Fruit fly (Drosophila melanogaster) whole organism, embryonic: ENCODE results near the gene Tlk.

Source experiments
- Atf3 ChIP-seq: fragments of 200-800 bp; sonication (Bioruptor generic); optimal IDR thresholded peaks from 3 replicates; lab custom pipeline; 2016; ENCODE audit warnings: missing biosample characterization, missing genetic modification characterization
- BtbVII ChIP-seq: fragments of 200-800 bp; sonication (Bioruptor generic); optimal IDR thresholded peaks from 3 replicates; lab custom pipeline; 2017; ENCODE audit warnings: missing biosample characterization, mild to moderate bottlenecking, missing genetic modification characterization
- Bteb2 ChIP-seq: fragments of 200-800 bp; sonication (Bioruptor generic); optimal IDR thresholded peaks from 2 replicates; lab custom pipeline; 2016; ENCODE audit warnings: missing biosample characterization, missing genetic modification characterization
- CG10565 ChIP-seq: fragments of 200-800 bp; sonication (Bioruptor generic); optimal IDR thresholded peaks from 3 replicates; lab custom pipeline; 2016; ENCODE audit warnings: missing biosample characterization, mild to moderate bottlenecking, missing genetic modification characterization
- CG11696 ChIP-seq: fragments of 200-800 bp; sonication (Bioruptor generic); IDR thresholded peaks from 2 replicates; pipeline ENCODE4 v1.3.6; 2022; ENCODE audit warnings: missing biosample characterization, missing genetic modification characterization
- CG12104 ChIP-seq: fragments of 200-800 bp; sonication (Bioruptor generic); optimal IDR thresholded peaks from 3 replicates; lab custom pipeline; 2016; ENCODE audit warnings: missing biosample characterization, missing genetic modification characterization
- CG12942 ChIP-seq: fragments of 200-800 bp; sonication (Bioruptor generic); optimal IDR thresholded peaks from 3 replicates; lab custom pipeline; 2016; ENCODE audit warnings: missing biosample characterization, missing genetic modification characterization
- CG13287 ChIP-seq: fragments of 200-800 bp; sonication (Bioruptor generic); IDR thresholded peaks from 2 replicates; pipeline ENCODE4 v1.3.6; 2022; ENCODE audit warnings: missing biosample characterization, missing genetic modification characterization; ENCODE audit not compliant: partially characterized antibody
- CG15269 ChIP-seq: fragments of 200-800 bp; sonication (Bioruptor generic); optimal IDR thresholded peaks from 2 replicates; lab custom pipeline; 2018; ENCODE audit warnings: missing biosample characterization, mild to moderate bottlenecking, missing genetic modification characterization, moderate library complexity
- CG15601 ChIP-seq: fragments of 200-800 bp; sonication (Bioruptor generic); optimal IDR thresholded peaks from 3 replicates; lab custom pipeline; 2019; ENCODE audit warnings: missing biosample characterization, mild to moderate bottlenecking, missing genetic modification characterization, moderate library complexity
- CG17186 ChIP-seq: fragments of 200-800 bp; sonication (Bioruptor generic); optimal IDR thresholded peaks from 3 replicates; lab custom pipeline; 2017; ENCODE audit warnings: missing biosample characterization, missing genetic modification reagents, missing genetic modification characterization
- CG17328 ChIP-seq: fragments of 200-800 bp; sonication (Bioruptor generic); IDR thresholded peaks from 2 replicates; pipeline ENCODE4 v1.3.6; 2022; ENCODE audit warnings: missing biosample characterization, missing genetic modification characterization
- CG17385 ChIP-seq: fragments of 200-800 bp; sonication (Bioruptor generic); optimal IDR thresholded peaks from 3 replicates; lab custom pipeline; 2018; ENCODE audit warnings: missing biosample characterization, mild to moderate bottlenecking, missing genetic modification characterization
- CG3163 ChIP-seq: fragments of 200-800 bp; sonication (Bioruptor generic); optimal IDR thresholded peaks from 3 replicates; lab custom pipeline; 2016; ENCODE audit warnings: missing biosample characterization, missing genetic modification characterization
- CG3281 ChIP-seq: fragments of 200-800 bp; sonication (Bioruptor generic); optimal IDR thresholded peaks from 3 replicates; lab custom pipeline; 2017; ENCODE audit warnings: missing biosample characterization, mild to moderate bottlenecking, missing genetic modification characterization
- CG34422 ChIP-seq: fragments of 200-800 bp; sonication (Bioruptor generic); IDR thresholded peaks from 3 replicates; pipeline ENCODE4 v1.3.6; 2022; ENCODE audit warnings: missing biosample characterization, missing genetic modification characterization
- CG4360 ChIP-seq: fragments of 200-800 bp; sonication (Bioruptor generic); IDR thresholded peaks from 2 replicates; pipeline ENCODE4 v1.3.6; 2022; ENCODE audit warnings: missing biosample characterization, missing genetic modification characterization
- CG8359 ChIP-seq: fragments of 200-800 bp; sonication (Bioruptor generic); optimal IDR thresholded peaks from 2 replicates; lab custom pipeline; 2017; ENCODE audit warnings: missing biosample characterization, mild to moderate bottlenecking, missing genetic modification characterization, borderline replicate concordance
- CrebB ChIP-seq: fragments of 200-800 bp; sonication (Bioruptor generic); optimal IDR thresholded peaks from 3 replicates; lab custom pipeline; 2018; ENCODE audit warnings: missing biosample characterization, mild to moderate bottlenecking, missing genetic modification characterization
- D19B ChIP-seq: fragments of 200-800 bp; sonication (Bioruptor generic); optimal IDR thresholded peaks from 2 replicates; lab custom pipeline; 2017; ENCODE audit warnings: missing biosample characterization, mild to moderate bottlenecking, missing genetic modification characterization
- Fer2 ChIP-seq: fragments of 200-800 bp; sonication (Bioruptor generic); optimal IDR thresholded peaks from 2 replicates; lab custom pipeline; 2018; ENCODE audit warnings: missing biosample characterization, mild to moderate bottlenecking, missing genetic modification characterization, moderate library complexity
- Hmr ChIP-seq: fragments of 200-800 bp; sonication (Bioruptor generic); optimal IDR thresholded peaks from 3 replicates; lab custom pipeline; 2017; ENCODE audit warnings: mild to moderate bottlenecking, missing biosample characterization, missing genetic modification reagents, missing genetic modification characterization
- Hr3 ChIP-seq: fragments of 200-800 bp; sonication (Bioruptor generic); optimal IDR thresholded peaks from 3 replicates; lab custom pipeline; 2016; ENCODE audit warnings: missing biosample characterization, missing genetic modification characterization
- Hr78 ChIP-seq, 2 experiments: fragments of 200-800 bp in 1 of 2; fragments of >200 bp in 1 of 2; sonication (Bioruptor generic) in 1 of 2; optimal IDR thresholded peaks; 2 replicates each; lab custom pipeline; 2017 to 2019; ENCODE audit warnings: missing biosample characterization in 2 of 2, missing genetic modification characterization in 2 of 2, mild to moderate bottlenecking in 1 of 2, moderate library complexity in 1 of 2
- Nf-YA ChIP-seq: fragments of 200-800 bp; sonication (Bioruptor generic); IDR thresholded peaks from 2 replicates; pipeline ENCODE4 v1.3.6; 2022; ENCODE audit warnings: missing biosample characterization, missing genetic modification characterization
- Pdp1 ChIP-seq, 2 experiments: fragments of 200-800 bp; sonication (Bioruptor generic); optimal IDR thresholded peaks; 3 replicates each; lab custom pipeline; 2016; ENCODE audit warnings: missing biosample characterization in 2 of 2, missing genetic modification characterization in 2 of 2, mild to moderate bottlenecking in 1 of 2, moderate library complexity in 1 of 2
- Six4 ChIP-seq: fragments of 200-800 bp; sonication (Bioruptor generic); optimal IDR thresholded peaks from 2 replicates; lab custom pipeline; 2016; ENCODE audit warnings: missing biosample characterization, missing genetic modification characterization
- ara ChIP-seq: fragments of 200-800 bp; sonication (Bioruptor generic); IDR thresholded peaks from 2 replicates; pipeline ENCODE4 v1.3.6; 2022; ENCODE audit warnings: missing biosample characterization, missing genetic modification characterization
- bsh ChIP-seq, 2 experiments: fragments of 200-800 bp; sonication (Bioruptor generic); optimal IDR thresholded peaks; 2 replicates each; lab custom pipeline; 2017 to 2018; ENCODE audit warnings: mild to moderate bottlenecking in 2 of 2, missing biosample characterization in 2 of 2, missing genetic modification characterization in 2 of 2, moderate library complexity in 1 of 2
- cg ChIP-seq: fragments of 200-800 bp; sonication (Bioruptor generic); optimal IDR thresholded peaks from 3 replicates; lab custom pipeline; 2019; ENCODE audit warnings: missing biosample characterization, mild to moderate bottlenecking, missing genetic modification characterization, moderate library complexity
- chinmo ChIP-seq: fragments of 200-800 bp; sonication (Bioruptor generic); IDR thresholded peaks from 4 replicates; pipeline ENCODE4 v1.3.6; 2022; ENCODE audit warnings: missing biosample characterization, missing genetic modification characterization; ENCODE audit not compliant: partially characterized antibody
- ci ChIP-seq: fragments of 200-800 bp; sonication (Bioruptor generic); IDR thresholded peaks from 3 replicates; pipeline ENCODE4 v1.3.6; 2022; ENCODE audit warnings: missing biosample characterization, missing genetic modification characterization
- crol ChIP-seq: fragments of 200-800 bp; sonication (Bioruptor generic); IDR thresholded peaks from 2 replicates; pipeline ENCODE4 v1.3.6; 2022; ENCODE audit warnings: missing biosample characterization, missing genetic modification characterization
- cwo ChIP-seq: fragments of 200-800 bp; sonication (Bioruptor generic); optimal IDR thresholded peaks from 3 replicates; lab custom pipeline; 2017; ENCODE audit warnings: missing biosample characterization, missing genetic modification characterization, mild to moderate bottlenecking, moderate library complexity, missing genetic modification reagents
- gro ChIP-seq: fragments of 200-800 bp; sonication (Bioruptor generic); optimal IDR thresholded peaks from 2 replicates; lab custom pipeline; 2016; ENCODE audit warnings: missing biosample characterization, missing genetic modification characterization
- kni ChIP-seq: fragments of 200-800 bp; sonication (Bioruptor generic); optimal IDR thresholded peaks from 3 replicates; lab custom pipeline; 2017; ENCODE audit warnings: mild to moderate bottlenecking, missing biosample characterization, missing genetic modification reagents, missing genetic modification characterization
- mirr ChIP-seq: fragments of 200-800 bp; sonication (Bioruptor generic); optimal IDR thresholded peaks from 3 replicates; lab custom pipeline; 2018; ENCODE audit warnings: missing biosample characterization, mild to moderate bottlenecking, missing genetic modification characterization
- odd ChIP-seq: fragments of 200-800 bp; sonication (Bioruptor generic); optimal IDR thresholded peaks from 2 replicates; lab custom pipeline; 2017; ENCODE audit warnings: missing biosample characterization, mild to moderate bottlenecking, missing genetic modification characterization
- org-1 ChIP-seq: fragments of 200-800 bp; sonication (Bioruptor generic); optimal IDR thresholded peaks from 2 replicates; lab custom pipeline; 2017; ENCODE audit warnings: missing biosample characterization, missing genetic modification characterization
- pros ChIP-seq: fragments of 200-800 bp; sonication (Bioruptor generic); optimal IDR thresholded peaks from 3 replicates; lab custom pipeline; 2019; ENCODE audit warnings: missing biosample characterization, mild to moderate bottlenecking, missing genetic modification characterization, moderate library complexity
- sc ChIP-seq, 3 experiments: fragments of >200 bp in 2 of 3; fragments of 200-800 bp in 1 of 3; sonication (Bioruptor generic) in 1 of 3; optimal IDR thresholded peaks; 2 replicates in 2 of 3; 3 replicates in 1 of 3; lab custom pipeline; 2017; ENCODE audit warnings: mild to moderate bottlenecking in 1 of 3, missing biosample characterization in 1 of 3, missing genetic modification characterization in 1 of 3, missing genetic modification reagents in 1 of 3
- sd ChIP-seq: fragments of 200-800 bp; sonication (Bioruptor generic); optimal IDR thresholded peaks from 3 replicates; lab custom pipeline; 2018; ENCODE audit warnings: missing biosample characterization, mild to moderate bottlenecking, missing genetic modification characterization, moderate library complexity
- sna ChIP-seq: fragments of 200-800 bp; sonication (Bioruptor generic); IDR thresholded peaks from 2 replicates; pipeline ENCODE4 v1.3.6; 2022; ENCODE audit warnings: missing biosample characterization, missing genetic modification characterization; ENCODE audit not compliant: partially characterized antibody
- sob ChIP-seq: fragments of 200-800 bp; sonication (Bioruptor generic); IDR thresholded peaks from 2 replicates; pipeline ENCODE4 v1.3.6; 2022; ENCODE audit warnings: missing biosample characterization, missing genetic modification characterization
- vnd ChIP-seq: fragments of 200-800 bp; sonication (Bioruptor generic); IDR thresholded peaks from 3 replicates; pipeline ENCODE4 v1.3.6; 2022; ENCODE audit warnings: missing biosample characterization, missing genetic modification characterization; ENCODE audit not compliant: partially characterized antibody
- vvl ChIP-seq: fragments of 200-800 bp; sonication (Bioruptor generic); IDR thresholded peaks from 2 replicates; pipeline ENCODE4 v1.3.6; 2022; ENCODE audit warnings: missing biosample characterization, missing genetic modification characterization
- zen2 ChIP-seq: fragments of 200-800 bp; sonication (Bioruptor generic); IDR thresholded peaks from 3 replicates; pipeline ENCODE4 v1.3.6; 2022; ENCODE audit warnings: missing biosample characterization, missing genetic modification characterization; ENCODE audit not compliant: partially characterized antibody

The Tlk gene

DNA sequence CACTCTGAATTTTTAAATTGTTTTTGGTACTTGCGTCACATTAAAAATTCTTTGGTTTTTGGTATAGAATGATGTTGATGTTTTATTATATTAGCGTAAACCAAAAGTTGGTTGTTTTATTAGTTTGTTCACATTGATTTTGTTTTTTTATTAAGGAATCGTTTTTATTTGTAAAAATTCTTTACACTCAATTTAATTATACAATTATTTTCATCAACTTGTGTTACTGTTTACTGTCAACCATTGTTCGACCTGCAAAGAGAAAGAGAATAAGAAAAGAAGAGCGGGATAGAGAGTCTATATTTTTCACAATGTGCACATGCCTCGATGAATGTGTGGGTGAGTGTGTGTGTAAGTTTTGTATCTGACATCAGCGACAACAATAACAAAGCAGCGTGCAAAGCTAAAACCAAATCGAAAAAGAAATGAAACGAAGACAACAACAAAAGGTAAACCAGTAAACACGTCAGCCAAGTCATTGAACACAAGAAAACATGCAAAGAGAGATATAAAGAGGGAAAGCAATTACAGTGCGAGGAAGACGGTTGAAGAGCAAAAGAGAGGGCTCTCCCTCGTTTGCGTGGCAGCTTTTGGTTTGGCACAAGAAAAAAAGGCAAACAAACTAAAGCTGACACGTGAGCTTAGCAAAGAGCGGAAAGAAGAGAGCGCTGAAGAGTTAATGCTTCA, 43.2 kb upstream of the Tlk start:
- TF ChIP-seq cwo (GFP tag; lab: Kevin White, UChicago) (peak; percentile 21), CG17186 (GFP tag; lab: Kevin White, UChicago) (no peak), ci (GFP tag; lab: Robert Waterston, UW) (peak; percentile 39; the same call in 1 of the 3 replicates), CG4360 (GFP tag; lab: Robert Waterston, UW) (peak; percentile 61), vnd (GFP tag; lab: Robert Waterston, UW) (no peak), CG3163 (peak; percentile 99), CG34422 (no peak), Hr3 (GFP tag; lab: Kevin White, UChicago) (no peak), Bteb2 (GFP tag; lab: Kevin White, UChicago) (no peak), CG11696 (GFP tag; lab: Robert Waterston, UW) (0 out of 2 replicates have a peak, but pooled peaks have one; percentile 19), sd (tag; lab: Kevin White, UChicago) (peak; percentile 14), CrebB (tag; lab: Kevin White, UChicago) (peak; percentile 4), cg (peak; percentile 78), Pdp1 (GFP tag; optimal IDR thresholded peaks at IDR 0.05; lab: Kevin White, UChicago) (peak in 1 of 2 experiments; percentile 56), BtbVII (GFP tag; lab: Kevin White, UChicago) (no peak), CG15269 (tag; lab: Kevin White, UChicago) (no peak), sc (optimal IDR thresholded peaks at IDR 0.05; lab: Kevin White, UChicago) (no peak), sc (GFP tag; optimal IDR thresholded peaks at IDR 0.05; lab: Kevin White, UChicago) (no peak), pros (peak; percentile 83), kni (GFP tag; lab: Kevin White, UChicago) (no peak), CG8359 (GFP tag; lab: Kevin White, UChicago) (no peak), gro (no peak), CG15601 (tag; lab: Kevin White, UChicago) (no peak), odd (GFP tag; lab: Kevin White, UChicago) (no peak), CG17328 (GFP tag; lab: Robert Waterston, UW) (no peak), CG3281 (GFP tag; lab: Kevin White, UChicago) (no peak), crol (GFP tag; lab: Robert Waterston, UW) (0 out of 2 replicates have a peak, but pooled peaks have one; percentile 12), Six4 (GFP tag; lab: Kevin White, UChicago) (no peak), zen2 (GFP tag; lab: Robert Waterston, UW) (peak; percentile 64; the same call in 1 of the 3 replicates), vvl (GFP tag; lab: Robert Waterston, UW) (peak; percentile 12; the same call in 1 of the 2 replicates), CG12104 (GFP tag; lab: Kevin White, UChicago) (no peak), CG10565 (no peak), chinmo (GFP tag; lab: Robert Waterston, UW) (peak; percentile 95; the same call in 3 of the 4 replicates), mirr (GFP tag; lab: Kevin White, UChicago) (peak; percentile 10), CG13287 (GFP tag; lab: Robert Waterston, UW) (peak; percentile 37), ara (GFP tag; lab: Robert Waterston, UW) (no peak), CG12942 (GFP tag; lab: Kevin White, UChicago) (no peak), org-1 (GFP tag; lab: Kevin White, UChicago) (no peak), Fer2 (tag; lab: Kevin White, UChicago) (no peak), Hr78 (GFP tag; optimal IDR thresholded peaks at IDR 0.05; lab: Kevin White, UChicago) (peak in 1 of 2 experiments; percentile 56), Hmr (no peak), Nf-YA (GFP tag; lab: Robert Waterston, UW) (no peak), bsh (GFP tag; optimal IDR thresholded peaks at IDR 0.05; lab: Kevin White, UChicago) (peak in 1 of 2 experiments; percentile 57), CG17385 (peak; percentile 0), D19B (GFP tag; lab: Kevin White, UChicago) (no peak), Atf3 (GFP tag; lab: Kevin White, UChicago) (no peak), sob (GFP tag; lab: Robert Waterston, UW) (no peak), sna (no peak)
